Worm (Caenorhabditis elegans) whole organism, late embryonic: ENCODE measurements around the gene C25F9.16.

Experiments used
- C08G9.2 ChIP-seq: sonication (generic microtip); optimal IDR thresholded peaks from 2 replicates; lab custom pipeline; 2016; ENCODE audit warnings: mild to moderate bottlenecking, missing genetic modification characterization, moderate library complexity, missing compliant biosample characterization
- K02D7.2 ChIP-seq: sonication (generic microtip); optimal IDR thresholded peaks from 2 replicates; lab custom pipeline; 2017; ENCODE audit warnings: mild to moderate bottlenecking, missing genetic modification characterization, missing compliant biosample characterization
- T23F11.4 ChIP-seq: fragments of 200-800 bp; sonication (Bioruptor generic); optimal IDR thresholded peaks from 2 replicates; lab custom pipeline; 2018; ENCODE audit warnings: mild to moderate bottlenecking, missing genetic modification characterization, missing compliant biosample characterization
- ahr-1 ChIP-seq: sonication (generic microtip); optimal IDR thresholded peaks from 2 replicates; lab custom pipeline; 2016; ENCODE audit warnings: missing genetic modification characterization, missing compliant biosample characterization
- ceh-14 ChIP-seq: sonication (generic microtip); optimal IDR thresholded peaks from 2 replicates; lab custom pipeline; 2016; ENCODE audit warnings: missing genotype, missing genetic modification characterization, missing compliant biosample characterization
- ceh-18 ChIP-seq: sonication (generic microtip); optimal IDR thresholded peaks from 2 replicates; lab custom pipeline; 2016; ENCODE audit warnings: missing genetic modification characterization, missing compliant biosample characterization
- ceh-2 ChIP-seq: sonication (generic microtip); optimal IDR thresholded peaks from 2 replicates; lab custom pipeline; 2016; ENCODE audit warnings: missing genotype, missing genetic modification characterization, missing compliant biosample characterization
- ceh-30 ChIP-seq: fragments of 150-350 bp; optimal IDR thresholded peaks from 2 replicates; lab custom pipeline; 2014; ENCODE audit warnings: missing biosample characterization, missing genetic modification characterization
- ceh-31 ChIP-seq: sonication (generic microtip); optimal IDR thresholded peaks from 2 replicates; lab custom pipeline; 2016; ENCODE audit warnings: missing genetic modification characterization, missing compliant biosample characterization
- ceh-34 ChIP-seq: sonication (generic microtip); optimal IDR thresholded peaks from 2 replicates; lab custom pipeline; 2016; ENCODE audit warnings: mild to moderate bottlenecking, missing genetic modification characterization, missing compliant biosample characterization
- ceh-48 ChIP-seq: sonication (generic microtip); optimal IDR thresholded peaks from 2 replicates; lab custom pipeline; 2016; ENCODE audit warnings: missing genetic modification characterization, inconsistent platforms, missing compliant biosample characterization
- ceh-6 ChIP-seq: fragments of 200-800 bp; sonication (Bioruptor generic); optimal IDR thresholded peaks from 2 replicates; lab custom pipeline; 2018; ENCODE audit warnings: mild to moderate bottlenecking, missing genetic modification characterization, missing compliant biosample characterization
- ceh-9 ChIP-seq: sonication (generic microtip); optimal IDR thresholded peaks from 2 replicates; lab custom pipeline; 2016; ENCODE audit warnings: mild to moderate bottlenecking, missing genetic modification characterization, inconsistent platforms, missing compliant biosample characterization
- dmd-4 ChIP-seq: sonication (generic microtip); optimal IDR thresholded peaks from 2 replicates; lab custom pipeline; 2016; ENCODE audit warnings: borderline replicate concordance, missing genetic modification characterization, missing compliant biosample characterization
- dve-1 ChIP-seq: sonication (generic microtip); optimal IDR thresholded peaks from 2 replicates; lab custom pipeline; 2017; ENCODE audit warnings: antibody characterized with exemption, mild to moderate bottlenecking, missing genetic modification characterization, missing compliant biosample characterization
- elt-4 ChIP-seq: sonication (generic microtip); optimal IDR thresholded peaks from 2 replicates; lab custom pipeline; 2016; ENCODE audit warnings: missing genetic modification characterization, missing compliant biosample characterization
- fkh-10 ChIP-seq: fragments of 150-350 bp; optimal IDR thresholded peaks from 2 replicates; lab custom pipeline; 2014; ENCODE audit warnings: missing biosample characterization, missing genetic modification reagents, missing genetic modification characterization
- fkh-6 ChIP-seq: sonication (generic microtip); optimal IDR thresholded peaks from 2 replicates; lab custom pipeline; 2016; ENCODE audit warnings: missing genetic modification characterization, missing compliant biosample characterization
- hlh-15 ChIP-seq: sonication (generic microtip); optimal IDR thresholded peaks from 2 replicates; lab custom pipeline; 2016; ENCODE audit warnings: missing genetic modification characterization, missing compliant biosample characterization
- hlh-30 ChIP-seq: sonication (generic microtip); optimal IDR thresholded peaks from 2 replicates; lab custom pipeline; 2017; ENCODE audit warnings: antibody characterized with exemption, missing genetic modification characterization, missing compliant biosample characterization; ENCODE audit not compliant: insufficient read depth
- hlh-8 ChIP-seq: sonication (generic microtip); optimal IDR thresholded peaks from 2 replicates; lab custom pipeline; 2016; ENCODE audit warnings: missing genotype, missing genetic modification characterization, missing compliant biosample characterization
- lim-6 ChIP-seq: sonication (generic microtip); optimal IDR thresholded peaks from 2 replicates; lab custom pipeline; 2016; ENCODE audit warnings: missing genetic modification characterization, missing compliant biosample characterization
- mec-3 ChIP-seq: sonication (generic microtip); optimal IDR thresholded peaks from 2 replicates; lab custom pipeline; 2016; ENCODE audit warnings: borderline replicate concordance, missing genetic modification characterization, missing compliant biosample characterization
- nfya-1 ChIP-seq: sonication (generic microtip); optimal IDR thresholded peaks from 2 replicates; lab custom pipeline; 2017; ENCODE audit warnings: missing genetic modification characterization, mild to moderate bottlenecking, missing compliant biosample characterization, antibody characterized with exemption, moderate library complexity
- pag-3 ChIP-seq: sonication (generic microtip); optimal IDR thresholded peaks from 2 replicates; lab custom pipeline; 2016; ENCODE audit warnings: missing compliant biosample characterization, missing genetic modification characterization, borderline replicate concordance
- pax-1 ChIP-seq: fragments of 150-350 bp; optimal IDR thresholded peaks from 2 replicates; lab custom pipeline; 2014; ENCODE audit warnings: missing biosample characterization, missing genetic modification characterization
- pha-2 ChIP-seq: sonication (generic microtip); optimal IDR thresholded peaks from 2 replicates; lab custom pipeline; 2017; ENCODE audit warnings: mild to moderate bottlenecking, missing genetic modification characterization, missing compliant biosample characterization
- ref-2 ChIP-seq: sonication (generic microtip); optimal IDR thresholded peaks from 2 replicates; lab custom pipeline; 2016; ENCODE audit warnings: missing genetic modification characterization, missing compliant biosample characterization
- rnt-1 ChIP-seq: sonication (generic microtip); optimal IDR thresholded peaks from 2 replicates; lab custom pipeline; 2016; ENCODE audit warnings: missing genetic modification characterization, missing compliant biosample characterization
- sox-2 ChIP-seq: fragments of 200-800 bp; sonication (Bioruptor generic); IDR thresholded peaks from 2 replicates; pipeline ENCODE4 v1.3.6; 2022; ENCODE audit warnings: missing genetic modification reagents, missing genetic modification characterization, missing compliant biosample characterization
- tbx-2 ChIP-seq: sonication (generic microtip); optimal IDR thresholded peaks from 2 replicates; lab custom pipeline; 2016; ENCODE audit warnings: missing genetic modification characterization, missing compliant biosample characterization
- tbx-7 ChIP-seq: sonication (generic microtip); optimal IDR thresholded peaks from 2 replicates; lab custom pipeline; 2016; ENCODE audit warnings: missing genotype, missing genetic modification characterization, missing compliant biosample characterization
- unc-42 ChIP-seq: sonication (generic microtip); optimal IDR thresholded peaks from 2 replicates; lab custom pipeline; 2016; ENCODE audit warnings: missing genotype, missing genetic modification characterization, missing compliant biosample characterization
- unc-55 ChIP-seq: sonication (generic microtip); optimal IDR thresholded peaks from 2 replicates; lab custom pipeline; 2017; ENCODE audit warnings: missing biosample characterization, missing genetic modification reagents, missing genetic modification characterization
- unc-86 ChIP-seq: sonication (generic microtip); optimal IDR thresholded peaks from 2 replicates; lab custom pipeline; 2016; ENCODE audit warnings: missing genetic modification characterization, missing compliant biosample characterization
- zip-5 ChIP-seq: sonication (generic microtip); optimal IDR thresholded peaks from 2 replicates; lab custom pipeline; 2016; ENCODE audit warnings: missing genetic modification characterization, missing compliant biosample characterization

C25F9.16 gene

ce11 chrV:19396576-19397313, 37.4 kb upstream of the C25F9.16 start:
- TF ChIP-seq dve-1 (tag; lab: Kevin White, UChicago) (no peak), fkh-6 (no peak), ahr-1 (tag; lab: Kevin White, UChicago) (no peak), elt-4 (tag; lab: Kevin White, UChicago) (no peak), ceh-14 (tag; lab: Kevin White, UChicago) (no peak), ceh-9 (no peak), ref-2 (tag; lab: Kevin White, UChicago) (no peak), ceh-18 (tag; lab: Kevin White, UChicago) (no peak), ceh-31 (tag; lab: Kevin White, UChicago) (no peak)

- TF ChIP-seq elt-4 (tag; lab: Kevin White, UChicago) (no peak), hlh-30 (tag; lab: Kevin White, UChicago) (no peak), pha-2 (tag; lab: Kevin White, UChicago) (no peak), T23F11.4 (GFP tag; lab: Kevin White, UChicago) (no peak), tbx-2 (no peak), fkh-6 (no peak), K02D7.2 (tag; lab: Kevin White, UChicago) (no peak)
Measured at ce11 chrV:19398396-19398795, 35.8 kb upstream of the C25F9.16 start.

- no peak for TF ChIP-seq unc-55 (GFP tag; lab: Kevin White, UChicago)
- no peak for TF ChIP-seq pag-3
- no peak for TF ChIP-seq unc-86 (tag; lab: Kevin White, UChicago)
- TF ChIP-seq ceh-2 (tag; lab: Kevin White, UChicago) = no peak
- no peak for TF ChIP-seq ceh-30 (tag; lab: Kevin White, UChicago)
- no peak for TF ChIP-seq ceh-9
- no peak for TF ChIP-seq lim-6
- no peak for TF ChIP-seq ceh-48
- TF ChIP-seq sox-2 (GFP tag; lab: Robert Waterston, UW) = no peak
- TF ChIP-seq dve-1 (tag; lab: Kevin White, UChicago) = no peak
- TF ChIP-seq ceh-34 (tag; lab: Kevin White, UChicago) = no peak
Measured at ce11 chrV:19398882-19399281, 35.3 kb upstream of the C25F9.16 start, which contains the start of gene C25F9.13. TSS of gene C25F9.13 (minus strand) at chrV:19398982.

- TF ChIP-seq rnt-1 (tag; lab: Kevin White, UChicago) = no peak
- TF ChIP-seq mec-3 (tag; lab: Kevin White, UChicago) = no peak
- TF ChIP-seq ceh-2 (tag; lab: Kevin White, UChicago) = no peak
- TF ChIP-seq hlh-15 (tag; lab: Kevin White, UChicago) = no peak
- no peak for TF ChIP-seq zip-5 (tag; lab: Kevin White, UChicago)
- no peak for TF ChIP-seq C08G9.2
- TF ChIP-seq ceh-48 = no peak
- no peak for TF ChIP-seq ceh-31 (tag; lab: Kevin White, UChicago)
- no peak for TF ChIP-seq fkh-6
- TF ChIP-seq hlh-8 (tag; lab: Kevin White, UChicago) = no peak
- TF ChIP-seq unc-42 (tag; lab: Kevin White, UChicago) = no peak
- no peak for TF ChIP-seq fkh-10
- no peak for TF ChIP-seq nfya-1 (tag; lab: Kevin White, UChicago)
- TF ChIP-seq unc-86 (tag; lab: Kevin White, UChicago) = no peak
- TF ChIP-seq tbx-7 = no peak
- no peak for TF ChIP-seq pax-1 (tag; lab: Kevin White, UChicago)
- TF ChIP-seq dmd-4 (tag; lab: Kevin White, UChicago) = no peak
- TF ChIP-seq ceh-6 (GFP tag; lab: Kevin White, UChicago) = no peak
Measured at ce11 chrV:19400619-19401018, 33.6 kb upstream of the C25F9.16 start, which contains the start of gene srw-86. TSS of gene srw-86 (minus strand) at chrV:19400719.
